Worm (Caenorhabditis elegans): Measurements from ENCODE around the gene B0361.4.

B0361.4 gene

ce11 chrIII:7258931-7259330, at the start of gene B0361.4:
B0361.4 (plus strand) TSS chrIII:7258991.
- TF ChIP-seq lin-39 (tag; optimal IDR thresholded peaks at IDR 0.05): no peak
- peak; percentile 10 for TF ChIP-seq ces-1 (GFP tag; optimal IDR thresholded peaks at IDR 0.05)
- TF ChIP-seq mes-2 (tag; optimal IDR thresholded peaks at IDR 0.05; ENCODE audit: poor library complexity, severe bottlenecking): no peak
- TF ChIP-seq fkh-10 (GFP tag; optimal IDR thresholded peaks at IDR 0.05): peak; percentile 71

- TF ChIP-seq Y48G9A.11 (GFP tag; IDR thresholded peaks at IDR 0.05) (peak; percentile 38; the same call in 1 of the 2 replicates), madf-5 (GFP tag; IDR thresholded peaks at IDR 0.05) (no peak), F44E2.7 (GFP tag; IDR thresholded peaks at IDR 0.05) (0 out of 2 replicates have a peak, but pooled peaks have one; percentile 9), ama-1 (optimal IDR thresholded peaks at IDR 0.05) (peak; percentile 65), unc-130 (GFP tag; optimal IDR thresholded peaks at IDR 0.05) (no peak), mes-2 (tag; optimal IDR thresholded peaks at IDR 0.05; ENCODE audit: poor library complexity, severe bottlenecking) (peak; percentile 14), F49E8.2 (tag; optimal IDR thresholded peaks at IDR 0.05; ENCODE audit: borderline replicate concordance) (peak; percentile 62), lin-38 (GFP tag; IDR thresholded peaks at IDR 0.05) (peak; percentile 29)
Measured at ce11 chrIII:7209721-7210120, 49.1 kb upstream of the B0361.4 start, which contains the start of gene R151.2. R151.2 (plus strand) TSS chrIII:7209967.

- TF ChIP-seq ctbp-1 (GFP tag; IDR thresholded peaks at IDR 0.05) (no peak), ZK546.5 (tag; optimal IDR thresholded peaks at IDR 0.05) (no peak), aha-1 (tag) (peak; percentile 90), mes-2 (tag; optimal IDR thresholded peaks at IDR 0.05; ENCODE audit: poor library complexity, severe bottlenecking) (peak; percentile 35), unc-62 (GFP tag; optimal IDR thresholded peaks at IDR 0.05 in 1 of 2) (peak in 1 of 2 experiments; percentile 76), unc-62 (tag; optimal IDR thresholded peaks at IDR 0.05) (no peak), tag-97 (GFP tag; IDR thresholded peaks at IDR 0.05) (no peak)
Measured at ce11 chrIII:7210486-7210885, 48.3 kb upstream of the B0361.4 start.

ce11 chrIII:7212028-7212427, 46.8 kb upstream of the B0361.4 start:
- TF ChIP-seq pha-4 (GFP tag; IDR thresholded peaks at IDR 0.05): no peak
- TF ChIP-seq pha-4 (tag; optimal IDR thresholded peaks at IDR 0.05): no peak
- TF ChIP-seq Y48G9A.11 (GFP tag; IDR thresholded peaks at IDR 0.05): no peak
- TF ChIP-seq hlh-11 (tag; optimal IDR thresholded peaks at IDR 0.05): peak; percentile 31
- TF ChIP-seq pqm-1 (tag; optimal IDR thresholded peaks at IDR 0.05): peak; percentile 55
- peak in 1 of 2 experiments; percentile 61 for TF ChIP-seq unc-62 (GFP tag; optimal IDR thresholded peaks at IDR 0.05 in 1 of 2)
- no peak for TF ChIP-seq unc-62 (tag; optimal IDR thresholded peaks at IDR 0.05)
- TF ChIP-seq nhr-25 (tag; optimal IDR thresholded peaks at IDR 0.05; ENCODE audit: borderline replicate concordance, insufficient read depth): no peak
- no peak for TF ChIP-seq egl-43 (GFP tag; IDR thresholded peaks at IDR 0.05)
- TF ChIP-seq arid-1 (GFP tag; conservative IDR thresholded peaks at IDR 0.05): no peak
- peak; percentile 36 for TF ChIP-seq nhr-28 (tag; optimal IDR thresholded peaks at IDR 0.05)
- TF ChIP-seq attf-4 (tag; optimal IDR thresholded peaks at IDR 0.05): no peak
- peak; percentile 28; the same call in 1 of the 2 replicates for TF ChIP-seq dmd-6 (GFP tag; IDR thresholded peaks at IDR 0.05)
- no peak for TF ChIP-seq daf-16 (GFP tag; optimal IDR thresholded peaks at IDR 0.05)
- peak; percentile 29 for TF ChIP-seq daf-16 (tag; optimal IDR thresholded peaks at IDR 0.05)
- TF ChIP-seq F37D6.2 (tag; optimal IDR thresholded peaks at IDR 0.05): no peak
- no peak for TF ChIP-seq dpl-1 (GFP tag; optimal IDR thresholded peaks at IDR 0.05)
- TF ChIP-seq ctbp-1 (GFP tag; IDR thresholded peaks at IDR 0.05): no peak

ce11 chrIII:7215532-7215931, 43.3 kb upstream of the B0361.4 start:
- TF ChIP-seq unc-62 (GFP tag; optimal IDR thresholded peaks at IDR 0.05 in 1 of 2) (peak in 1 of 2 experiments; percentile 54), unc-62 (tag; optimal IDR thresholded peaks at IDR 0.05) (no peak), lin-29 (GFP tag; IDR thresholded peaks at IDR 0.05) (no peak)

- TF ChIP-seq spr-1 (tag; optimal IDR thresholded peaks at IDR 0.05) (no peak), F49E8.2 (tag; optimal IDR thresholded peaks at IDR 0.05; ENCODE audit: borderline replicate concordance) (no peak), php-3 (GFP tag; IDR thresholded peaks at IDR 0.05) (no peak), T26A8.4 (GFP tag; IDR thresholded peaks at IDR 0.05) (no peak), lim-7 (GFP tag; IDR thresholded peaks at IDR 0.05) (no peak), mxl-3 (GFP tag; optimal IDR thresholded peaks at IDR 0.05) (no peak), Y75B8A.6 (GFP tag; IDR thresholded peaks at IDR 0.05) (no peak), nhr-25 (tag; optimal IDR thresholded peaks at IDR 0.05; ENCODE audit: borderline replicate concordance, insufficient read depth) (no peak), Y105C5A.15 (GFP tag; IDR thresholded peaks at IDR 0.05) (no peak), hmg-1.1 (GFP tag; IDR thresholded peaks at IDR 0.05) (no peak), nhr-42 (GFP tag; IDR thresholded peaks at IDR 0.05) (no peak)
Measured at ce11 chrIII:7216226-7216625, 42.6 kb upstream of the B0361.4 start, which contains the start of gene R151.1. R151.1 (plus strand) TSS chrIII:7216526.
